Worm (Caenorhabditis elegans) whole organism, midembryonic: Measurements from ENCODE around the gene rike-1.

Source experiments
- T22C8.4 ChIP-seq: fragments of 200-800 bp; sonication (Bioruptor generic); IDR thresholded peaks from 2 replicates; pipeline ENCODE4 v1.3.6; 2022; ENCODE audit warnings: missing genetic modification characterization, missing compliant biosample characterization
- cog-1 ChIP-seq: sonication (generic microtip); optimal IDR thresholded peaks from 2 replicates; lab custom pipeline; 2016; ENCODE audit warnings: missing genetic modification characterization, missing compliant biosample characterization
- flt-1 ChIP-seq: fragments of 200-800 bp; sonication (Bioruptor generic); IDR thresholded peaks from 2 replicates; pipeline ENCODE4 v1.3.6; 2022; ENCODE audit warnings: missing genetic modification characterization, missing compliant biosample characterization
- ref-1 ChIP-seq: fragments of 200-800 bp; sonication (Bioruptor generic); conservative IDR thresholded peaks from 2 replicates; pipeline ENCODE4 v1.3.6; 2022; ENCODE audit warnings: missing genetic modification reagents, missing genetic modification characterization, missing compliant biosample characterization

DNA sequence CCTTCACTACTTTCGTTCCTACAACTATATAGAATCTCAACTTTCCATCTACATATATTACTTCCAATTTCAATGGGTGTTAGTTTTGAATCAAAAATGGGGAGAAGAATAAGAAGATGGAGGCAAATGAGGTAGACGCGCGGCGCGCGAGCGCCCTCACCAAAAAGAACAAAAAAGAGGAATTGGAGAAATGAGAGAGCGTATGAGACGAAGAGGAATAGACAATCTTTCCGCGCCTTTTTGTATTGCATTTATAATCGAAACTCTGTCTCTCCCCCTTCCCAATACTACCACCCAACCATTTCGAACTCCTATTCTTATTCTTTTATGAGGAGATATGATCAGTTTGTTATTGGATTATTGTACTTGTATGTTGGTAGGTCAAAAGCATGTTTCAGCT is 45.1 kb downstream of the rike-1 start:
- TF ChIP-seq flt-1 (no peak), ref-1 (GFP tag; lab: Robert Waterston, UW) (no peak), T22C8.4 (GFP tag; lab: Robert Waterston, UW) (no peak), cog-1 (no peak)
